Fruit fly (Drosophila melanogaster) whole organism, embryonic: ENCODE data around the gene Dif.

ENCODE experiments used
- Antp ChIP-seq: fragments of 200-800 bp; sonication (Bioruptor generic); optimal IDR thresholded peaks from 3 replicates; lab custom pipeline; 2016; ENCODE audit warnings: missing biosample characterization, missing genetic modification characterization
- B-H1 ChIP-seq: fragments of 200-800 bp; sonication (Bioruptor generic); IDR thresholded peaks from 3 replicates; pipeline ENCODE4 v1.3.6; 2022; ENCODE audit warnings: missing biosample characterization, missing genetic modification characterization
- Blimp-1 ChIP-seq: fragments of 200-800 bp; sonication (Bioruptor generic); optimal IDR thresholded peaks from 3 replicates; lab custom pipeline; 2018; ENCODE audit warnings: missing biosample characterization, missing genetic modification characterization, mild to moderate bottlenecking, moderate library complexity, missing genetic modification reagents
- CG10147 ChIP-seq: fragments of 200-800 bp; sonication (Bioruptor generic); optimal IDR thresholded peaks from 2 replicates; lab custom pipeline; 2019; ENCODE audit warnings: missing biosample characterization, mild to moderate bottlenecking, missing genetic modification characterization, moderate library complexity
- CG1024 ChIP-seq: fragments of 200-800 bp; sonication (Bioruptor generic); IDR thresholded peaks from 2 replicates; pipeline ENCODE4 v1.3.6; 2022; ENCODE audit warnings: missing biosample characterization, missing genetic modification characterization
- CG10462 ChIP-seq: fragments of 200-800 bp; sonication (Bioruptor generic); optimal IDR thresholded peaks from 2 replicates; lab custom pipeline; 2016; ENCODE audit warnings: missing biosample characterization, missing genetic modification characterization
- CG11695 ChIP-seq: fragments of 200-800 bp; sonication (Bioruptor generic); IDR thresholded peaks from 3 replicates; pipeline ENCODE4 v1.3.6; 2022; ENCODE audit warnings: missing biosample characterization, missing genetic modification characterization
- CG12104 ChIP-seq: fragments of 200-800 bp; sonication (Bioruptor generic); optimal IDR thresholded peaks from 3 replicates; lab custom pipeline; 2016; ENCODE audit warnings: missing biosample characterization, missing genetic modification characterization
- CG12299 ChIP-seq: fragments of 200-800 bp; sonication (Bioruptor generic); optimal IDR thresholded peaks from 2 replicates; lab custom pipeline; 2018; ENCODE audit warnings: missing biosample characterization, mild to moderate bottlenecking, missing genetic modification characterization
- CG12659 ChIP-seq: fragments of 200-800 bp; sonication (Bioruptor generic); optimal IDR thresholded peaks from 3 replicates; lab custom pipeline; 2017; ENCODE audit warnings: mild to moderate bottlenecking, missing biosample characterization, missing genetic modification reagents, missing genetic modification characterization
- CG12769 ChIP-seq: fragments of 200-800 bp; sonication (Bioruptor generic); optimal IDR thresholded peaks from 2 replicates; lab custom pipeline; 2019; ENCODE audit warnings: missing biosample characterization, mild to moderate bottlenecking, missing genetic modification characterization, moderate library complexity
- CG13624 ChIP-seq: fragments of 200-800 bp; sonication (Bioruptor generic); optimal IDR thresholded peaks from 2 replicates; lab custom pipeline; 2016; ENCODE audit warnings: missing biosample characterization, missing genetic modification characterization
- CG14860 ChIP-seq: fragments of 200-800 bp; sonication (Bioruptor generic); IDR thresholded peaks from 3 replicates; pipeline ENCODE4 v1.3.6; 2022; ENCODE audit warnings: missing biosample characterization, missing genetic modification characterization; ENCODE audit not compliant: partially characterized antibody
- CG15073 ChIP-seq: fragments of 200-800 bp; sonication (Bioruptor generic); optimal IDR thresholded peaks from 2 replicates; lab custom pipeline; 2016; ENCODE audit warnings: missing biosample characterization, missing genetic modification characterization
- CG16779 ChIP-seq: fragments of 200-800 bp; sonication (Bioruptor generic); IDR thresholded peaks from 2 replicates; pipeline ENCODE4 v1.3.6; 2022; ENCODE audit warnings: missing biosample characterization, missing genetic modification characterization
- CG16813 ChIP-seq: fragments of 200-800 bp; sonication (Bioruptor generic); IDR thresholded peaks from 3 replicates; pipeline ENCODE4 v1.3.6; 2022; ENCODE audit warnings: missing biosample characterization, missing genetic modification characterization; ENCODE audit not compliant: partially characterized antibody
- CG18262 ChIP-seq: fragments of 200-800 bp; optimal IDR thresholded peaks from 3 replicates; lab custom pipeline; 2019; ENCODE audit warnings: missing biosample characterization, mild to moderate bottlenecking, missing genetic modification characterization, moderate library complexity
- CG31224 ChIP-seq: fragments of 200-800 bp; sonication (Bioruptor generic); IDR thresholded peaks from 2 replicates; pipeline ENCODE4 v1.3.6; 2022; ENCODE audit warnings: missing biosample characterization, missing genetic modification characterization
- CG31441 ChIP-seq: fragments of 200-800 bp; sonication (Bioruptor generic); IDR thresholded peaks from 2 replicates; pipeline ENCODE4 v1.3.6; 2022; ENCODE audit warnings: missing biosample characterization, missing genetic modification characterization
- CG3726 ChIP-seq: fragments of 200-800 bp; sonication (Bioruptor generic); IDR thresholded peaks from 3 replicates; pipeline ENCODE4, ENCODE4 v1.3.6; 2022; ENCODE audit warnings: missing biosample characterization, missing genetic modification characterization
- CG4404 ChIP-seq: fragments of 200-800 bp; sonication (Bioruptor generic); IDR thresholded peaks from 2 replicates; pipeline ENCODE4 v1.3.6; 2022; ENCODE audit warnings: missing biosample characterization, missing genetic modification characterization
- CG4424 ChIP-seq: fragments of 200-800 bp; sonication (Bioruptor generic); optimal IDR thresholded peaks from 3 replicates; lab custom pipeline; 2016; ENCODE audit warnings: missing biosample characterization, missing genetic modification characterization
- CG7271 ChIP-seq: fragments of 200-800 bp; sonication (Bioruptor generic); optimal IDR thresholded peaks from 2 replicates; lab custom pipeline; 2018; ENCODE audit warnings: missing biosample characterization, mild to moderate bottlenecking, missing genetic modification characterization, moderate library complexity
- CkIIα-i1 ChIP-seq: fragments of 200-800 bp; sonication (Bioruptor generic); IDR thresholded peaks from 2 replicates; pipeline ENCODE4 v1.3.6; 2022; ENCODE audit warnings: missing biosample characterization, missing genetic modification characterization
- CrebB ChIP-seq: fragments of 200-800 bp; sonication (Bioruptor generic); optimal IDR thresholded peaks from 3 replicates; lab custom pipeline; 2018; ENCODE audit warnings: missing biosample characterization, mild to moderate bottlenecking, missing genetic modification characterization
- Doc3 ChIP-seq: fragments of 200-800 bp; sonication (Bioruptor generic); IDR thresholded peaks from 3 replicates; pipeline ENCODE4 v1.3.6; 2022; ENCODE audit warnings: missing biosample characterization, missing genetic modification characterization; ENCODE audit not compliant: partially characterized antibody
- Fer1 ChIP-seq: fragments of 200-800 bp; sonication (Bioruptor generic); optimal IDR thresholded peaks from 2 replicates; lab custom pipeline; 2017; ENCODE audit warnings: missing biosample characterization, mild to moderate bottlenecking, missing genetic modification characterization
- HmgD ChIP-seq: fragments of 200-800 bp; sonication (Bioruptor generic); optimal IDR thresholded peaks from 3 replicates; lab custom pipeline; 2016; ENCODE audit warnings: missing biosample characterization, missing genetic modification characterization
- Hmr ChIP-seq: fragments of 200-800 bp; sonication (Bioruptor generic); optimal IDR thresholded peaks from 3 replicates; lab custom pipeline; 2017; ENCODE audit warnings: mild to moderate bottlenecking, missing biosample characterization, missing genetic modification reagents, missing genetic modification characterization
- Max ChIP-seq: fragments of 200-800 bp; sonication (Bioruptor generic); optimal IDR thresholded peaks from 2 replicates; lab custom pipeline; 2016; ENCODE audit warnings: missing biosample characterization, mild to moderate bottlenecking, missing genetic modification characterization
- Sin3A ChIP-seq: fragments of >200 bp; optimal IDR thresholded peaks from 2 replicates; lab custom pipeline; 2018
- ac ChIP-seq: fragments of 200-800 bp; sonication (Bioruptor generic); optimal IDR thresholded peaks from 3 replicates; lab custom pipeline; 2017; ENCODE audit warnings: missing biosample characterization, mild to moderate bottlenecking, missing genetic modification characterization
- bsh ChIP-seq, 2 experiments: fragments of 200-800 bp; sonication (Bioruptor generic); optimal IDR thresholded peaks; 2 replicates each; lab custom pipeline; 2017 to 2018; ENCODE audit warnings: mild to moderate bottlenecking in 2 of 2, missing biosample characterization in 2 of 2, missing genetic modification characterization in 2 of 2, moderate library complexity in 1 of 2
- dm ChIP-seq: fragments of 200-800 bp; sonication (Bioruptor generic); optimal IDR thresholded peaks from 3 replicates; lab custom pipeline; 2016; ENCODE audit warnings: missing biosample characterization, missing genetic modification characterization
- dpn ChIP-seq, 2 experiments: fragments of 200-800 bp; sonication (Bioruptor generic); optimal IDR thresholded peaks; 3 replicates each; lab custom pipeline; 2016; ENCODE audit warnings: missing biosample characterization in 2 of 2, missing genetic modification characterization in 2 of 2
- dysf ChIP-seq: fragments of 200-800 bp; sonication (Bioruptor generic); IDR thresholded peaks from 3 replicates; pipeline ENCODE4 v1.3.6; 2022; ENCODE audit warnings: missing biosample characterization, missing genetic modification characterization
- emc ChIP-seq: fragments of 200-800 bp; sonication (Bioruptor generic); optimal IDR thresholded peaks from 2 replicates; lab custom pipeline; 2016; ENCODE audit warnings: missing biosample characterization, missing genetic modification characterization
- fd64A ChIP-seq: fragments of 200-800 bp; sonication (Bioruptor generic); optimal IDR thresholded peaks from 3 replicates; lab custom pipeline; 2018; ENCODE audit warnings: missing biosample characterization, mild to moderate bottlenecking, missing genetic modification characterization
- gcm2 ChIP-seq: fragments of 200-800 bp; sonication (Bioruptor generic); optimal IDR thresholded peaks from 2 replicates; lab custom pipeline; 2016; ENCODE audit warnings: missing biosample characterization, missing genetic modification characterization
- gt ChIP-seq: fragments of 200-800 bp; sonication (Bioruptor generic); IDR thresholded peaks from 2 replicates; pipeline ENCODE4 v1.3.6; 2022; ENCODE audit warnings: missing biosample characterization, missing genetic modification characterization
- lilli ChIP-seq: fragments of 200-800 bp; sonication (Bioruptor generic); optimal IDR thresholded peaks from 3 replicates; lab custom pipeline; 2016; ENCODE audit warnings: missing biosample characterization, missing genetic modification characterization
- otp ChIP-seq: fragments of 200-800 bp; sonication (Bioruptor generic); IDR thresholded peaks from 3 replicates; pipeline ENCODE4, ENCODE4 v1.3.6; 2022; ENCODE audit warnings: missing biosample characterization, missing genetic modification characterization
- pita ChIP-seq: fragments of 200-800 bp; sonication (Bioruptor generic); optimal IDR thresholded peaks from 2 replicates; lab custom pipeline; 2017; ENCODE audit warnings: missing biosample characterization, mild to moderate bottlenecking, missing genetic modification characterization
- prd ChIP-seq, 3 experiments: fragments of >200 bp in 2 of 3; fragments of 200-800 bp in 1 of 3; sonication (Bioruptor generic) in 1 of 3; optimal IDR thresholded peaks in 2 of 3; IDR thresholded peaks in 1 of 3; 2 replicates in 2 of 3; 3 replicates in 1 of 3; pipeline versions ENCODE4 v1.3.6 to Lab custom; 2017 to 2022; ENCODE audit warnings: missing biosample characterization in 1 of 3, missing genetic modification characterization in 1 of 3
- sens ChIP-seq: fragments of 200-800 bp; sonication (Bioruptor generic); peaks from one replicate; lab custom pipeline; 2016; ENCODE audit warnings: missing biosample characterization, missing genetic modification characterization
- sna ChIP-seq: fragments of 200-800 bp; sonication (Bioruptor generic); IDR thresholded peaks from 2 replicates; pipeline ENCODE4 v1.3.6; 2022; ENCODE audit warnings: missing biosample characterization, missing genetic modification characterization; ENCODE audit not compliant: partially characterized antibody
- tna ChIP-seq: fragments of 200-800 bp; sonication (Bioruptor generic); IDR thresholded peaks from 2 replicates; pipeline ENCODE4 v1.3.6; 2022; ENCODE audit warnings: missing biosample characterization, missing genetic modification characterization; ENCODE audit not compliant: partially characterized antibody
- tup ChIP-seq: fragments of 200-800 bp; sonication (Bioruptor generic); optimal IDR thresholded peaks from 2 replicates; lab custom pipeline; 2016; ENCODE audit warnings: missing biosample characterization, mild to moderate bottlenecking, missing genetic modification characterization, moderate library complexity
- tx ChIP-seq: fragments of 200-800 bp; sonication (Bioruptor generic); optimal IDR thresholded peaks from 2 replicates; lab custom pipeline; 2016; ENCODE audit warnings: missing biosample characterization, missing genetic modification characterization

Dif gene

DNA sequence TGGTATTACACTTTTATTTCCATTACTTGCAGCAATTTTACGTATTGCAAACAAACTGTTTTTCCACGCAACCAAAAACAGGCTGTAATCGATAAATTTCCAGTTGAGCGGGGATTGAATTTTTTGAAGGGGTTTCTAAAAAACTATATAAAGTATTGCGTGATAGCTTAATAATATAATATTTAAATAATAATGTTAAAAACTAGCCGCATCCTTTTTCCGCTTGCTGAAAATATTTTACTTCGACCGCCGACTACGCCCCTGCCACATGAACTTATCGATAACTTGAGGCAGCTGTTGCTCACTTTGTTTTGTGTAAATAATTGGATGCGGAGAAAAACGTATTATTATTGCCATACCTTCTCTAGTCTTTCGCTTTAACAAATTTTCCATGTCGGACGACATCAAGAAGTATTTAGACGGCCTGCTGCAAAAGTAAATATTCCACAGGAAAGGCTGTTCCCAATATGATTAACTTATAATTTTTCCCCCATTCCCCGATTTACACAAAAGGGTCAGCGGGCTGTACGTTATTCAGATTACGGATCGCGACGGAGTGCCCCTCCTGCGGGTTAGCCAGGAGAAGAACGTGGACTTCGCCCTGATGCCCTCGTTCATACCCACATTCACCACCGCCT, 48.1 kb upstream of the Dif start, which contains the start of the genes fws and Lamtor3 (continued):
- peak; percentile 98 for TF ChIP-seq CG16779 (GFP tag; lab: Robert Waterston, UW)
- TF ChIP-seq dpn (GFP tag; optimal IDR thresholded peaks at IDR 0.05; lab: Kevin White, UChicago): peak; percentile 79 to 98
- TF ChIP-seq CG15073: peak; percentile 79
- TF ChIP-seq emc: peak; percentile 52
- TF ChIP-seq sens (GFP tag; lab: Kevin White, UChicago): peak; percentile 97
- peak; percentile 97 for TF ChIP-seq CG31224
- TF ChIP-seq gt (GFP tag; lab: Robert Waterston, UW): peak; percentile 98
- peak; percentile 96 for TF ChIP-seq Fer1 (GFP tag; lab: Kevin White, UChicago)
- peak; percentile 85 for TF ChIP-seq gcm2 (GFP tag; lab: Kevin White, UChicago)
- peak; percentile 97 for TF ChIP-seq lilli (GFP tag; lab: Kevin White, UChicago)
- peak; percentile 99 for TF ChIP-seq dysf (GFP tag; lab: Robert Waterston, UW)
- TF ChIP-seq Max (GFP tag; lab: Kevin White, UChicago): peak; percentile 92
- peak; percentile 95 to 99 for TF ChIP-seq bsh (GFP tag; optimal IDR thresholded peaks at IDR 0.05; lab: Kevin White, UChicago)
- TF ChIP-seq CG11695 (GFP tag; lab: Robert Waterston, UW): peak; percentile 99
- TF ChIP-seq dm (GFP tag; lab: Kevin White, UChicago): peak; percentile 65
- TF ChIP-seq prd (optimal IDR thresholded peaks at IDR 0.05; lab: Kevin White, UChicago): no peak
- peak; percentile 100 for TF ChIP-seq prd (GFP tag; IDR thresholded peaks at IDR 0.05; lab: Robert Waterston, UW)
- TF ChIP-seq CG12104: peak; percentile 87
- 0 out of 2 replicates have a peak, but pooled peaks have one; percentile 40 for TF ChIP-seq sna (GFP tag; lab: Robert Waterston, UW)
- no peak; the same call in 1 of the 2 replicates for TF ChIP-seq tna (GFP tag; lab: Robert Waterston, UW)
- peak; percentile 98 for TF ChIP-seq otp (GFP tag; lab: Robert Waterston, UW)
- peak; percentile 87 for TF ChIP-seq tx (GFP tag; lab: Kevin White, UChicago)
- TF ChIP-seq CG4424 (GFP tag; lab: Kevin White, UChicago): peak; percentile 96
- TF ChIP-seq CG7271: peak; percentile 96
- peak; percentile 96 for TF ChIP-seq CG10147 (GFP tag; lab: Kevin White, UChicago)
- TF ChIP-seq tup: peak; percentile 86
- TF ChIP-seq CkIIα-i1 (GFP tag; lab: Robert Waterston, UW): peak; percentile 96
- TF ChIP-seq Doc3 (GFP tag; lab: Robert Waterston, UW): peak; percentile 53; the same call in 2 of the 3 replicates
- peak; percentile 93 for TF ChIP-seq fd64A
- TF ChIP-seq Antp (GFP tag; lab: Kevin White, UChicago): peak; percentile 72
- TF ChIP-seq Sin3A: no peak
- TF ChIP-seq CG12659 (GFP tag; lab: Kevin White, UChicago): peak; percentile 99
- peak; percentile 98 for TF ChIP-seq CG18262 (tag; lab: Kevin White, UChicago)
- peak; percentile 85 for TF ChIP-seq CG13624 (GFP tag; lab: Kevin White, UChicago)
- peak; percentile 95 for TF ChIP-seq CG1024 (GFP tag; lab: Robert Waterston, UW)
- peak; percentile 99 for TF ChIP-seq B-H1 (GFP tag; lab: Robert Waterston, UW)
- TF ChIP-seq CG10462 (GFP tag; lab: Kevin White, UChicago): peak; percentile 95
- TF ChIP-seq Blimp-1 (GFP tag; lab: Kevin White, UChicago): peak; percentile 96
- peak; percentile 52 for TF ChIP-seq CG16813 (GFP tag; lab: Robert Waterston, UW)
- peak; percentile 95 for TF ChIP-seq CG12769 (tag; lab: Kevin White, UChicago)
- TF ChIP-seq ac: peak; percentile 86
- TF ChIP-seq HmgD (GFP tag; lab: Kevin White, UChicago): no peak
- peak; percentile 99 for TF ChIP-seq CG4404 (GFP tag; lab: Robert Waterston, UW)
- TF ChIP-seq CG14860 (GFP tag; lab: Robert Waterston, UW): peak; percentile 59; the same call in 1 of the 3 replicates
- TF ChIP-seq CG12299 (tag; lab: Kevin White, UChicago): peak; percentile 94
- no peak for TF ChIP-seq pita
- peak; percentile 98 for TF ChIP-seq CG3726
- peak; percentile 99 for TF ChIP-seq Hmr (GFP tag; lab: Kevin White, UChicago)
- TF ChIP-seq CrebB (tag; lab: Kevin White, UChicago): peak; percentile 95
- peak; percentile 98 for TF ChIP-seq CG31441
